Worm (Caenorhabditis elegans): Measurements from ENCODE around the gene Y55F3BR.11.

Y55F3BR.11 gene

DNA sequence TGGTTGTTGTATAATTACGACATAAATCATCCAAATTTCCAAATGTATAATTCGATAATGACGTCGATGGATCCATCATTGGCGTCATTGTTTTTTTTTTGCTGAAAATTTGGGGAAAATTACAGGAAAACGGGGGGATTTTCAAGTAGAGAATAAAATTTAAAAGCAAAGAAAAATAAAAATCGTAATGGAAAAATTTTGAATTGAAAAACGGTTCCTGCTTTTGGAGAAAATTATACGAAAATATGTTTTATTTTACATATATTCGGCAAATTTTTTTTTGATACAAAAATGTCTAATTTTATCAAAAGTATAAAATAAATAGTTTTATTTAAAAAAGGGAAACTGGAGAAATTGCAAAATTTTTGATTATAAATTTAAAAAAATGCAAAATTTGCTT is 30.2 kb upstream of the Y55F3BR.11 start, which contains the start of gene zipt-15:
Gene zipt-15 (minus strand): TSS at position 101 of the 400 bp plus-strand sequence.
- TF ChIP-seq vab-7 (GFP tag; IDR thresholded peaks at IDR 0.05) (no peak), zfp-3 (GFP tag; conservative IDR thresholded peaks at IDR 0.05) (no peak), dmd-9 (GFP tag; IDR thresholded peaks at IDR 0.05) (no peak), mdt-29 (GFP tag; IDR thresholded peaks at IDR 0.05) (no peak), F10B5.3 (tag; optimal IDR thresholded peaks at IDR 0.05) (no peak), rbr-2 (tag; optimal IDR thresholded peaks at IDR 0.05) (no peak), snpc-4 (tag; optimal IDR thresholded peaks at IDR 0.05) (no peak), ces-1 (GFP tag; optimal IDR thresholded peaks at IDR 0.05) (no peak), dmd-8 (GFP tag; IDR thresholded peaks at IDR 0.05) (no peak), unc-130 (GFP tag; optimal IDR thresholded peaks at IDR 0.05) (no peak), F37D6.2 (tag; optimal IDR thresholded peaks at IDR 0.05) (no peak), hlh-11 (tag; optimal IDR thresholded peaks at IDR 0.05) (no peak), madf-9 (GFP tag; conservative IDR thresholded peaks at IDR 0.05) (no peak)

DNA sequence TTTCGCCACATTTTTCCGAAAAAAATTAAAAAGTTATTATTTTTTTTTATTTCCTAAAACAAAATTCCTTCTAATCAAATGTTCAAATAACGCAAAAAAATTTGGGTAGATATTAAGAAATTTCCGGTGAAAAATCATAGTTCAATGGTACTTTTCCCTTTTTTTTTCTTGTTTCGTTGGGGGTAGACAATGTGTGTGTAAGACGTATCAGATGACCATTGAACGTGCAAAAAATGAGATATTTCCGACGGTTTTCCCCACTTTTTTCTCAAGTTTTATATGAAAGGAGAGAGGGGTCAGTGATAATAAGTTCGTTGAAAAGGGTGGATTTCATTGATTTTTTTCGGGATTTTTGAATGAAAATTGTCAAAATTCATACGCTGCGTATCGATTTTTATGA is 28.9 kb upstream of the Y55F3BR.11 start:
- TF ChIP-seq ztf-11 (tag; optimal IDR thresholded peaks at IDR 0.05) (no peak), lir-3 (tag; optimal IDR thresholded peaks at IDR 0.05) (no peak), lin-15B (tag; optimal IDR thresholded peaks at IDR 0.05) (no peak), aha-1 (tag) (peak; percentile 67), ZK337.2 (GFP tag; IDR thresholded peaks at IDR 0.05) (no peak), ztf-7 (tag; optimal IDR thresholded peaks at IDR 0.05) (no peak), fos-1 (tag; optimal IDR thresholded peaks at IDR 0.05) (no peak), dve-1 (tag; optimal IDR thresholded peaks at IDR 0.05; ENCODE audit: insufficient read depth) (no peak), unc-62 (GFP tag; optimal IDR thresholded peaks at IDR 0.05 in 1 of 2) (no peak), unc-62 (tag; optimal IDR thresholded peaks at IDR 0.05) (no peak), tra-1 (GFP tag; IDR thresholded peaks at IDR 0.05) (no peak), ceh-32 (tag; optimal IDR thresholded peaks at IDR 0.05; ENCODE audit: poor library complexity) (no peak), zip-11 (GFP tag; IDR thresholded peaks at IDR 0.05) (no peak), dmd-9 (GFP tag; IDR thresholded peaks at IDR 0.05) (no peak), lim-7 (GFP tag; IDR thresholded peaks at IDR 0.05) (no peak), hif-1 (tag; optimal IDR thresholded peaks at IDR 0.05) (peak in 1 of 2 experiments; percentile 76), spr-1 (tag; optimal IDR thresholded peaks at IDR 0.05) (no peak), dmd-6 (GFP tag; IDR thresholded peaks at IDR 0.05) (no peak), hlh-30 (tag; optimal IDR thresholded peaks at IDR 0.05; ENCODE audit: insufficient read depth) (peak; percentile 41)

DNA sequence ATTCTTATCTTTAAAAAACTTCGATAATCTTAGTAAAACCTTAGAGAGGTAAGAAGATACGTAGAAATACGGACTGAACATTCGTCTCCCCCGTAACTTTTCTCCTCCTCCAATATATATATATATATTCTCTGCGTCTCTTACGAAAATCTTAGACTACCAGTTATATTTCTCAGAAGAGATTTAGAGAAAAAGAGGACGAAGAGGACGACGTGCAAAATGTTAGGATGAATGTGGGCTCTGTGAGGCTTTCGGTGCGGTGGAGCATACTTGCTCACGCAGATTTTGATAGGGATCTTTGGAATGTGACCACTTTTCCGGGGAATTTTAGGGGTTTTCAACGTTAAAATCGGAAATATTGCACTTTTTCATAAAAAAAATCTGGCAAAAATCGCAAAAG is 26.6 kb upstream of the Y55F3BR.11 start:
- TF ChIP-seq lsy-2 (tag; optimal IDR thresholded peaks at IDR 0.05) (peak in 1 of 2 experiments; percentile 85), nhr-48 (tag; optimal IDR thresholded peaks at IDR 0.05) (no peak), gei-8 (GFP tag; optimal IDR thresholded peaks at IDR 0.05) (no peak), set-16 (GFP tag; IDR thresholded peaks at IDR 0.05) (no peak), cey-2 (tag; optimal IDR thresholded peaks at IDR 0.05; ENCODE audit: borderline replicate concordance, insufficient read depth) (no peak), nhr-10 (tag; optimal IDR thresholded peaks at IDR 0.05) (no peak), nhr-6 (tag; optimal IDR thresholded peaks at IDR 0.05) (peak; percentile 18), tag-97 (GFP tag; IDR thresholded peaks at IDR 0.05) (no peak), Y5F2A.4 (GFP tag; optimal IDR thresholded peaks at IDR 0.05) (no peak), nhr-111 (GFP tag; optimal IDR thresholded peaks at IDR 0.05) (no peak), ceh-82 (tag; optimal IDR thresholded peaks at IDR 0.05) (no peak), F37D6.2 (tag; optimal IDR thresholded peaks at IDR 0.05) (no peak), ces-1 (GFP tag; optimal IDR thresholded peaks at IDR 0.05) (no peak), mxl-3 (GFP tag; optimal IDR thresholded peaks at IDR 0.05) (no peak), fkh-10 (GFP tag; optimal IDR thresholded peaks at IDR 0.05) (peak; percentile 42), F49E8.2 (tag; optimal IDR thresholded peaks at IDR 0.05; ENCODE audit: borderline replicate concordance) (no peak), tra-1 (GFP tag; IDR thresholded peaks at IDR 0.05) (no peak), T26A8.4 (GFP tag; IDR thresholded peaks at IDR 0.05) (no peak), saeg-2 (GFP tag; IDR thresholded peaks at IDR 0.05) (no peak), ztf-11 (tag; optimal IDR thresholded peaks at IDR 0.05) (no peak), daf-8 (GFP tag; IDR thresholded peaks at IDR 0.05) (no peak), pqm-1 (tag; optimal IDR thresholded peaks at IDR 0.05) (no peak), mdl-1 (tag; optimal IDR thresholded peaks at IDR 0.05) (peak in 1 of 2 experiments; percentile 64), nhr-76 (tag; optimal IDR thresholded peaks at IDR 0.05) (no peak)
